Worm (Caenorhabditis elegans) whole organism, L3 larva: ENCODE data around the gene clec-262.
"Not testable (repeated sequence)": the region's sequence is repeated elsewhere in the genome, so short reads cannot be mapped to it uniquely, and the experiment has no call there.

Source experiments
- R02D3.7 ChIP-seq: fragments of 150-350 bp; optimal IDR thresholded peaks from 2 replicates; lab custom pipeline; 2014; ENCODE audit warnings: missing biosample characterization, missing genetic modification characterization
- ZK546.5 ChIP-seq: sonication (generic microtip); optimal IDR thresholded peaks from 2 replicates; lab custom pipeline; 2017; ENCODE audit warnings: missing biosample characterization, missing genetic modification characterization
- fkh-10 ChIP-seq: sonication (generic microtip); optimal IDR thresholded peaks from 2 replicates; lab custom pipeline; 2017; ENCODE audit warnings: missing biosample characterization, missing genetic modification reagents, missing genetic modification characterization
- fos-1 ChIP-seq: fragments of 150-350 bp; optimal IDR thresholded peaks from 2 replicates; lab custom pipeline; 2014; ENCODE audit warnings: missing biosample characterization, missing genetic modification characterization
- nhr-28 ChIP-seq: fragments of 150-350 bp; optimal IDR thresholded peaks from 2 replicates; lab custom pipeline; 2014; ENCODE audit warnings: missing biosample characterization, missing genetic modification characterization
- unc-39 ChIP-seq: sonication (generic microtip); optimal IDR thresholded peaks from 4 replicates; lab custom pipeline; 2017; ENCODE audit warnings: missing biosample characterization, missing genetic modification characterization

- TF ChIP-seq R02D3.7 (tag; lab: Kevin White, UChicago); unc-39 (tag; lab: Kevin White, UChicago); fkh-10 (GFP tag; lab: Kevin White, UChicago); fos-1 (tag; lab: Kevin White, UChicago); ZK546.5 (tag; lab: Kevin White, UChicago); nhr-28: not testable (repeated sequence)
Observed at ce11 chrV:20303288-20303687, 8.3 kb upstream of the clec-262 start, which contains the start of gene ZC15.3.
